Worm (Caenorhabditis elegans) whole organism, late embryonic: ENCODE results near the gene K06H7.7.

Experiments
- C08G9.2 ChIP-seq: sonication (generic microtip); optimal IDR thresholded peaks from 2 replicates; lab custom pipeline; 2016; ENCODE audit warnings: mild to moderate bottlenecking, missing genetic modification characterization, moderate library complexity, missing compliant biosample characterization
- C38D4.7 ChIP-seq: fragments of 200-800 bp; sonication (Bioruptor generic); optimal IDR thresholded peaks from 2 replicates; lab custom pipeline; 2018; ENCODE audit warnings: mild to moderate bottlenecking, missing genetic modification characterization, moderate library complexity, missing compliant biosample characterization
- F13H6.1 ChIP-seq: sonication (generic microtip); optimal IDR thresholded peaks from 2 replicates; lab custom pipeline; 2016; ENCODE audit warnings: missing genetic modification characterization, missing compliant biosample characterization
- K02D7.2 ChIP-seq: sonication (generic microtip); optimal IDR thresholded peaks from 2 replicates; lab custom pipeline; 2017; ENCODE audit warnings: mild to moderate bottlenecking, missing genetic modification characterization, missing compliant biosample characterization
- K09A11.1 ChIP-seq: sonication (generic microtip); optimal IDR thresholded peaks from 2 replicates; lab custom pipeline; 2017; ENCODE audit warnings: antibody characterized with exemption, mild to moderate bottlenecking, missing genetic modification characterization, missing compliant biosample characterization; ENCODE audit not compliant: insufficient read depth
- T23F11.4 ChIP-seq: fragments of 200-800 bp; sonication (Bioruptor generic); optimal IDR thresholded peaks from 2 replicates; lab custom pipeline; 2018; ENCODE audit warnings: mild to moderate bottlenecking, missing genetic modification characterization, missing compliant biosample characterization
- Y22D7AL.16 ChIP-seq: sonication (generic microtip); optimal IDR thresholded peaks from 2 replicates; lab custom pipeline; 2016; ENCODE audit warnings: missing genetic modification characterization, missing compliant biosample characterization
- ahr-1 ChIP-seq: sonication (generic microtip); optimal IDR thresholded peaks from 2 replicates; lab custom pipeline; 2016; ENCODE audit warnings: missing genetic modification characterization, missing compliant biosample characterization
- ama-1 ChIP-seq: fragments of 150-350 bp; optimal IDR thresholded peaks from 2 replicates; lab custom pipeline; 2014
- ceh-14 ChIP-seq: sonication (generic microtip); optimal IDR thresholded peaks from 2 replicates; lab custom pipeline; 2016; ENCODE audit warnings: missing genotype, missing genetic modification characterization, missing compliant biosample characterization
- ceh-18 ChIP-seq: sonication (generic microtip); optimal IDR thresholded peaks from 2 replicates; lab custom pipeline; 2016; ENCODE audit warnings: missing genetic modification characterization, missing compliant biosample characterization
- ceh-2 ChIP-seq: sonication (generic microtip); optimal IDR thresholded peaks from 2 replicates; lab custom pipeline; 2016; ENCODE audit warnings: missing genotype, missing genetic modification characterization, missing compliant biosample characterization
- ceh-22 ChIP-seq: sonication (generic microtip); optimal IDR thresholded peaks from 2 replicates; lab custom pipeline; 2017; ENCODE audit warnings: missing biosample characterization, missing genetic modification characterization
- ceh-24 ChIP-seq: sonication (generic microtip); optimal IDR thresholded peaks from 2 replicates; lab custom pipeline; 2016; ENCODE audit warnings: mild to moderate bottlenecking, missing genetic modification characterization, missing compliant biosample characterization
- ceh-30 ChIP-seq: fragments of 150-350 bp; optimal IDR thresholded peaks from 2 replicates; lab custom pipeline; 2014; ENCODE audit warnings: missing biosample characterization, missing genetic modification characterization
- ceh-31 ChIP-seq: sonication (generic microtip); optimal IDR thresholded peaks from 2 replicates; lab custom pipeline; 2016; ENCODE audit warnings: missing genetic modification characterization, missing compliant biosample characterization
- ceh-34 ChIP-seq: sonication (generic microtip); optimal IDR thresholded peaks from 2 replicates; lab custom pipeline; 2016; ENCODE audit warnings: mild to moderate bottlenecking, missing genetic modification characterization, missing compliant biosample characterization
- ceh-45 ChIP-seq: fragments of 200-800 bp; sonication (Bioruptor generic); IDR thresholded peaks from 2 replicates; pipeline ENCODE4 v1.3.6; 2022; ENCODE audit warnings: missing genetic modification reagents, missing genetic modification characterization, missing compliant biosample characterization
- ceh-48 ChIP-seq: sonication (generic microtip); optimal IDR thresholded peaks from 2 replicates; lab custom pipeline; 2016; ENCODE audit warnings: missing genetic modification characterization, inconsistent platforms, missing compliant biosample characterization
- ceh-9 ChIP-seq: sonication (generic microtip); optimal IDR thresholded peaks from 2 replicates; lab custom pipeline; 2016; ENCODE audit warnings: mild to moderate bottlenecking, missing genetic modification characterization, inconsistent platforms, missing compliant biosample characterization
- dve-1 ChIP-seq: sonication (generic microtip); optimal IDR thresholded peaks from 2 replicates; lab custom pipeline; 2017; ENCODE audit warnings: antibody characterized with exemption, mild to moderate bottlenecking, missing genetic modification characterization, missing compliant biosample characterization
- elt-4 ChIP-seq: sonication (generic microtip); optimal IDR thresholded peaks from 2 replicates; lab custom pipeline; 2016; ENCODE audit warnings: missing genetic modification characterization, missing compliant biosample characterization
- ets-4 ChIP-seq: sonication (generic microtip); optimal IDR thresholded peaks from 2 replicates; lab custom pipeline; 2016; ENCODE audit warnings: missing genetic modification characterization, missing compliant biosample characterization
- eyg-1 ChIP-seq: sonication (generic microtip); optimal IDR thresholded peaks from 2 replicates; lab custom pipeline; 2016; ENCODE audit warnings: missing genotype, missing genetic modification characterization, missing compliant biosample characterization
- fax-1 ChIP-seq: sonication (generic microtip); optimal IDR thresholded peaks from 2 replicates; lab custom pipeline; 2016; ENCODE audit warnings: missing genotype, missing genetic modification characterization, missing compliant biosample characterization
- fkh-6 ChIP-seq: sonication (generic microtip); optimal IDR thresholded peaks from 2 replicates; lab custom pipeline; 2016; ENCODE audit warnings: missing genetic modification characterization, missing compliant biosample characterization
- hlh-13 ChIP-seq: fragments of 200-800 bp; sonication (Bioruptor generic); optimal IDR thresholded peaks from 2 replicates; lab custom pipeline; 2018; ENCODE audit warnings: mild to moderate bottlenecking, missing genetic modification characterization, missing compliant biosample characterization
- hlh-15 ChIP-seq: sonication (generic microtip); optimal IDR thresholded peaks from 2 replicates; lab custom pipeline; 2016; ENCODE audit warnings: missing genetic modification characterization, missing compliant biosample characterization
- hlh-8 ChIP-seq: sonication (generic microtip); optimal IDR thresholded peaks from 2 replicates; lab custom pipeline; 2016; ENCODE audit warnings: missing genotype, missing genetic modification characterization, missing compliant biosample characterization
- lim-6 ChIP-seq: sonication (generic microtip); optimal IDR thresholded peaks from 2 replicates; lab custom pipeline; 2016; ENCODE audit warnings: missing genetic modification characterization, missing compliant biosample characterization
- lin-11 ChIP-seq: fragments of 200-800 bp; sonication (Bioruptor generic); optimal IDR thresholded peaks from 2 replicates; lab custom pipeline; 2018; ENCODE audit warnings: mild to moderate bottlenecking, missing genetic modification characterization, missing compliant biosample characterization
- madf-2 ChIP-seq: sonication (generic microtip); optimal IDR thresholded peaks from 2 replicates; lab custom pipeline; 2017; ENCODE audit warnings: missing genetic modification characterization, missing compliant biosample characterization
- nfya-1 ChIP-seq: sonication (generic microtip); optimal IDR thresholded peaks from 2 replicates; lab custom pipeline; 2017; ENCODE audit warnings: missing genetic modification characterization, mild to moderate bottlenecking, missing compliant biosample characterization, antibody characterized with exemption, moderate library complexity
- nhr-11 ChIP-seq: fragments of 150-350 bp; optimal IDR thresholded peaks from 2 replicates; lab custom pipeline; 2014; ENCODE audit warnings: missing biosample characterization, missing genetic modification characterization
- npax-4 ChIP-seq: sonication (generic microtip); optimal IDR thresholded peaks from 2 replicates; lab custom pipeline; 2016; ENCODE audit warnings: missing genetic modification characterization, missing compliant biosample characterization
- odd-2 ChIP-seq: sonication (generic microtip); optimal IDR thresholded peaks from 2 replicates; lab custom pipeline; 2017; ENCODE audit warnings: antibody characterized with exemption, mild to moderate bottlenecking, missing genetic modification characterization, missing compliant biosample characterization
- pag-3 ChIP-seq: sonication (generic microtip); optimal IDR thresholded peaks from 2 replicates; lab custom pipeline; 2016; ENCODE audit warnings: missing compliant biosample characterization, missing genetic modification characterization, borderline replicate concordance
- pat-9 ChIP-seq: fragments of 200-800 bp; sonication (Bioruptor generic); optimal IDR thresholded peaks from 2 replicates; lab custom pipeline; 2018; ENCODE audit warnings: mild to moderate bottlenecking, missing genetic modification characterization, moderate library complexity, missing compliant biosample characterization
- pha-4 ChIP-seq: fragments of 150-350 bp; optimal IDR thresholded peaks from 2 replicates; lab custom pipeline; 2018; ENCODE audit warnings: missing biosample characterization, missing genetic modification reagents, missing genetic modification characterization
- sdc-2 ChIP-seq: sonication (generic microtip); optimal IDR thresholded peaks from 2 replicates; lab custom pipeline; 2016; ENCODE audit warnings: missing genotype, missing genetic modification characterization, missing compliant biosample characterization
- sox-2 ChIP-seq: fragments of 200-800 bp; sonication (Bioruptor generic); IDR thresholded peaks from 2 replicates; pipeline ENCODE4 v1.3.6; 2022; ENCODE audit warnings: missing genetic modification reagents, missing genetic modification characterization, missing compliant biosample characterization
- sox-4 ChIP-seq: sonication (generic microtip); optimal IDR thresholded peaks from 2 replicates; lab custom pipeline; 2017; ENCODE audit warnings: mild to moderate bottlenecking, missing genetic modification characterization, inconsistent platforms, missing compliant biosample characterization
- tbx-2 ChIP-seq: sonication (generic microtip); optimal IDR thresholded peaks from 2 replicates; lab custom pipeline; 2016; ENCODE audit warnings: missing genetic modification characterization, missing compliant biosample characterization
- tbx-7 ChIP-seq: sonication (generic microtip); optimal IDR thresholded peaks from 2 replicates; lab custom pipeline; 2016; ENCODE audit warnings: missing genotype, missing genetic modification characterization, missing compliant biosample characterization
- unc-3 ChIP-seq, 2 experiments: fragments of 200-800 bp in 1 of 2; sonication (Bioruptor generic) in 1 of 2; sonication (generic microtip) in 1 of 2; conservative IDR thresholded peaks in 1 of 2; optimal IDR thresholded peaks in 1 of 2; 2 replicates each; pipeline versions ENCODE4 v1.3.6 to Lab custom; 2016 to 2022; ENCODE audit warnings: missing compliant biosample characterization in 2 of 2, missing genetic modification characterization in 2 of 2, missing genetic modification reagents in 1 of 2
- unc-55 ChIP-seq: sonication (generic microtip); optimal IDR thresholded peaks from 2 replicates; lab custom pipeline; 2017; ENCODE audit warnings: missing biosample characterization, missing genetic modification reagents, missing genetic modification characterization
- zip-5 ChIP-seq: sonication (generic microtip); optimal IDR thresholded peaks from 2 replicates; lab custom pipeline; 2016; ENCODE audit warnings: missing genetic modification characterization, missing compliant biosample characterization
- ztf-16 ChIP-seq: sonication (generic microtip); optimal IDR thresholded peaks from 2 replicates; lab custom pipeline; 2017; ENCODE audit warnings: missing genetic modification characterization, missing compliant biosample characterization

Gene K06H7.7

DNA sequence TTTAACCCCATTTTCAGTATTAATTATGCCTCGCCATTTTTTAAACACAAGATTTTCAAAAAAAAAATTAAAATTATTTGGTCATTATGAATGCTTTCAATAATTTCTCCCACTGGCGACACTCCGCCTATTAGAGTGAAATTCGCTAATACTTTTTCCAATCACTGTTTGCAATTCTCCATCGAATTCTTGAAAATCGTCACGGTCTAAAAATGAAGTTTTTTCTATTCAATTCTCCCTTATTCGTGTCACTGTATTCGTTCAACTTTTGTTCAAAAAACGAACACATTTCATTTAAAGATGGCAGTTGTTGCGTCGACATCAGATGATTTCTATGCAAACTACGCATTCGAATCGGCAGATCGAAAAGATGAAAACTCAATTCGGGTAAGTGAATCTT lies 23.2 kb upstream of the K06H7.7 start, which contains the start of gene C14B9.3:
Gene C14B9.3, plus strand, starts transcription at position 301 of the 400 bp plus-strand sequence.
- TF ChIP-seq pat-9 (tag; lab: Kevin White, UChicago) (no peak), F13H6.1 (tag; lab: Kevin White, UChicago) (no peak), unc-3 (GFP tag; conservative IDR thresholded peaks at IDR 0.05; lab: Robert Waterston, UW) (no peak), unc-3 (tag; optimal IDR thresholded peaks at IDR 0.05; lab: Kevin White, UChicago) (no peak), ceh-45 (GFP tag; lab: Robert Waterston, UW) (no peak), ceh-24 (tag; lab: Kevin White, UChicago) (no peak), ceh-31 (tag; lab: Kevin White, UChicago) (no peak), odd-2 (tag; lab: Kevin White, UChicago) (no peak), C38D4.7 (GFP tag; lab: Kevin White, UChicago) (no peak), ahr-1 (tag; lab: Kevin White, UChicago) (no peak), K02D7.2 (no peak), ceh-48 (tag; lab: Kevin White, UChicago) (no peak), K09A11.1 (no peak), lin-11 (tag; lab: Kevin White, UChicago) (no peak), Y22D7AL.16 (tag; lab: Kevin White, UChicago) (no peak), ceh-22 (tag; lab: Kevin White, UChicago) (no peak), nhr-11 (tag; lab: Kevin White, UChicago) (no peak)

DNA sequence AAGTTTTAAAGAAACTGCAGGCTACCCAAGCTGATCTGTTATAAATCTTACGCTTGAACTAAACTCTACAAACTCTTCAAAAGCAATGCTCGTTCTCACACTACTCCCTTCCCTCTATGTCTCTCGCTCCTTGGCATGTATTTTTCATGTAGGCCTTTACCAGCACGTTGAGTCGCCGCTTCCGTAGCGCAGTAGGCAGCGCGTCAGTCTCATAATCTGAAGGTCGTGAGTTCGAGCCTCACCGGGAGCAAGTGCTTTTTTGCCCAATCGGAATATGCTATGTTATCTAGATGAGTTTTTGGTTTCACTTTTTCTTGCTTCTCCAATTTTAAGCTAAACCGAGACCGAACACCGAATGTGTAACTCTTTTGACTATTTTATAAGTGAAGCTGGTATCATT lies 21.2 kb upstream of the K06H7.7 start:
- TF ChIP-seq pha-4 (tag; lab: Kevin White, UChicago): no peak
- no peak for TF ChIP-seq pag-3 (tag; lab: Kevin White, UChicago)
- TF ChIP-seq sox-4 (tag; lab: Kevin White, UChicago): peak; percentile 67
- TF ChIP-seq eyg-1 (tag; lab: Kevin White, UChicago): peak; percentile 29
- TF ChIP-seq ahr-1 (tag; lab: Kevin White, UChicago): peak; percentile 37
- no peak for TF ChIP-seq ceh-22 (tag; lab: Kevin White, UChicago)
- peak; percentile 46 for TF ChIP-seq ztf-16 (tag; lab: Kevin White, UChicago)
- TF ChIP-seq madf-2: peak; percentile 65
- TF ChIP-seq ceh-30: peak; percentile 20
- peak; percentile 69 for TF ChIP-seq hlh-13
- peak; percentile 17 for TF ChIP-seq hlh-8 (tag; lab: Kevin White, UChicago)
- TF ChIP-seq nhr-11 (tag; lab: Kevin White, UChicago): no peak
- TF ChIP-seq K09A11.1: peak; percentile 53
- TF ChIP-seq lin-11 (tag; lab: Kevin White, UChicago): peak; percentile 71
- TF ChIP-seq ceh-31 (tag; lab: Kevin White, UChicago): peak; percentile 33
- peak; percentile 35 for TF ChIP-seq ceh-2 (tag; lab: Kevin White, UChicago)
- TF ChIP-seq ceh-14 (tag; lab: Kevin White, UChicago): peak; percentile 69
- no peak for TF ChIP-seq lim-6
- peak; percentile 79 for TF ChIP-seq ceh-34
- peak; percentile 67 for TF ChIP-seq sox-2 (GFP tag; lab: Robert Waterston, UW)
- peak; percentile 1 for TF ChIP-seq hlh-15 (tag; lab: Kevin White, UChicago)
- TF ChIP-seq ama-1: no peak
- peak; percentile 40 for TF ChIP-seq odd-2 (tag; lab: Kevin White, UChicago)
- no peak for TF ChIP-seq dve-1 (tag; lab: Kevin White, UChicago)
- no peak for TF ChIP-seq elt-4 (tag; lab: Kevin White, UChicago)
- peak; percentile 66 for TF ChIP-seq Y22D7AL.16 (tag; lab: Kevin White, UChicago)
- TF ChIP-seq npax-4: peak; percentile 51
- TF ChIP-seq unc-3 (GFP tag; conservative IDR thresholded peaks at IDR 0.05; lab: Robert Waterston, UW): 0 out of 2 replicates have a peak, but pooled peaks have one; percentile 42
- TF ChIP-seq unc-3 (tag; optimal IDR thresholded peaks at IDR 0.05; lab: Kevin White, UChicago): peak; percentile 56
- peak; percentile 49 for TF ChIP-seq K02D7.2
- TF ChIP-seq tbx-7: peak; percentile 32
- peak; percentile 86 for TF ChIP-seq ceh-45 (GFP tag; lab: Robert Waterston, UW)
- peak; percentile 36 for TF ChIP-seq zip-5 (tag; lab: Kevin White, UChicago)
- TF ChIP-seq ets-4: no peak
- peak; percentile 70 for TF ChIP-seq sdc-2 (tag; lab: Kevin White, UChicago)
- TF ChIP-seq nfya-1 (tag; lab: Kevin White, UChicago): peak; percentile 41
- peak; percentile 72 for TF ChIP-seq C08G9.2 (tag; lab: Kevin White, UChicago)
- TF ChIP-seq ceh-9 (tag; lab: Kevin White, UChicago): peak; percentile 56
- peak; percentile 70 for TF ChIP-seq T23F11.4 (GFP tag; lab: Kevin White, UChicago)
- TF ChIP-seq unc-55 (GFP tag; lab: Kevin White, UChicago): no peak
- peak; percentile 76 for TF ChIP-seq tbx-2 (tag; lab: Kevin White, UChicago)
- peak; percentile 40 for TF ChIP-seq fax-1 (tag; lab: Kevin White, UChicago)
- TF ChIP-seq ceh-18 (tag; lab: Kevin White, UChicago): peak; percentile 73
- peak; percentile 70 for TF ChIP-seq fkh-6 (tag; lab: Kevin White, UChicago)
